Worm (Caenorhabditis elegans) whole organism, L1 larva: ENCODE data around the gene T27E4.1.
A peak's percentile ranks its signal among the peaks of the same experiment; 100 is the strongest.

Experiments used
- aha-1 ChIP-seq: fragments of 150-350 bp; optimal IDR thresholded peaks from 2 replicates; lab custom pipeline; 2014; ENCODE audit warnings: missing biosample characterization, missing genetic modification characterization
- ama-1 ChIP-seq: fragments of 150-350 bp; optimal IDR thresholded peaks from 2 replicates; lab custom pipeline; 2014
- blmp-1 ChIP-seq: fragments of 150-350 bp; optimal IDR thresholded peaks from 2 replicates; lab custom pipeline; 2014; ENCODE audit warnings: missing biosample characterization, missing genetic modification characterization
- ces-1 ChIP-seq: fragments of 150-350 bp; optimal IDR thresholded peaks from 2 replicates; lab custom pipeline; 2014; ENCODE audit warnings: missing biosample characterization, missing genetic modification reagents, missing genetic modification characterization
- efl-1 ChIP-seq, 4 experiments: fragments of 150-350 bp; optimal IDR thresholded peaks in 3 of 4; peaks in 1 of 4; 1 replicate in 1 of 4; 2 replicates in 3 of 4; lab custom pipeline; 2014; ENCODE audit warnings: missing biosample characterization in 2 of 4, missing genetic modification characterization in 2 of 4, missing genetic modification reagents in 2 of 4
- elt-3 ChIP-seq, 6 experiments: fragments of 150-350 bp in 1 of 6; sonication (generic microtip); optimal IDR thresholded peaks; 2 replicates each; lab custom pipeline; 2017 to 2018; ENCODE audit warnings: missing biosample characterization in 6 of 6, missing genetic modification characterization in 6 of 6, inconsistent platforms in 1 of 6
- ets-5 ChIP-seq: fragments of 200-800 bp; sonication (Bioruptor generic); IDR thresholded peaks from 2 replicates; pipeline ENCODE4 v1.3.6; 2022; ENCODE audit warnings: missing genetic modification characterization, missing compliant biosample characterization
- fkh-10 ChIP-seq: sonication (generic microtip); optimal IDR thresholded peaks from 2 replicates; lab custom pipeline; 2017; ENCODE audit warnings: missing biosample characterization, missing genetic modification reagents, missing genetic modification characterization
- fkh-4 ChIP-seq: sonication (generic microtip); optimal IDR thresholded peaks from 2 replicates; lab custom pipeline; 2016; ENCODE audit warnings: missing compliant biosample characterization, missing genetic modification characterization, borderline replicate concordance
- fkh-8 ChIP-seq: sonication (generic microtip); optimal IDR thresholded peaks from 2 replicates; lab custom pipeline; 2016; ENCODE audit warnings: mild to moderate bottlenecking, missing genetic modification characterization, missing compliant biosample characterization
- lin-14 ChIP-seq: fragments of 200-800 bp; sonication (Bioruptor generic); optimal IDR thresholded peaks from 2 replicates; lab custom pipeline; 2018; ENCODE audit warnings: mild to moderate bottlenecking, missing genetic modification characterization, moderate library complexity, missing compliant biosample characterization
- lin-15B ChIP-seq: fragments of 150-350 bp; sonication (generic microtip); optimal IDR thresholded peaks from 3 replicates; lab custom pipeline; 2014; ENCODE audit warnings: missing biosample characterization, missing genetic modification characterization
- mef-2 ChIP-seq: fragments of 150-350 bp; optimal IDR thresholded peaks from 2 replicates; lab custom pipeline; 2014; ENCODE audit warnings: missing biosample characterization, missing genetic modification characterization
- nhr-20 ChIP-seq: sonication (generic microtip); optimal IDR thresholded peaks from 2 replicates; lab custom pipeline; 2016; ENCODE audit warnings: mild to moderate bottlenecking, missing genetic modification characterization, missing compliant biosample characterization
- nhr-71 ChIP-seq: sonication (generic microtip); optimal IDR thresholded peaks from 2 replicates; lab custom pipeline; 2016; ENCODE audit warnings: mild to moderate bottlenecking, missing genetic modification characterization, moderate library complexity, missing compliant biosample characterization
- nhr-85 ChIP-seq: sonication (generic microtip); peaks from one replicate; lab custom pipeline; 2016; ENCODE audit warnings: missing genetic modification characterization, inconsistent platforms, missing compliant biosample characterization
- pag-3 ChIP-seq: sonication (generic microtip); optimal IDR thresholded peaks from 2 replicates; lab custom pipeline; 2017; ENCODE audit warnings: missing genetic modification characterization, mild to moderate bottlenecking, missing compliant biosample characterization, antibody characterized with exemption, borderline replicate concordance; ENCODE audit not compliant: insufficient read depth
- skn-1 ChIP-seq: fragments of 150-350 bp; optimal IDR thresholded peaks from 2 replicates; lab custom pipeline; 2014; ENCODE audit warnings: missing biosample characterization, missing genetic modification characterization
- sox-4 ChIP-seq: sonication (generic microtip); optimal IDR thresholded peaks from 2 replicates; lab custom pipeline; 2016; ENCODE audit warnings: missing genetic modification characterization, missing compliant biosample characterization
- unc-130 ChIP-seq: fragments of 150-350 bp; optimal IDR thresholded peaks from 2 replicates; lab custom pipeline; 2017; ENCODE audit warnings: missing biosample characterization, missing genetic modification characterization, inconsistent platforms
- unc-30 ChIP-seq: sonication (generic microtip); optimal IDR thresholded peaks from 2 replicates; lab custom pipeline; 2017; ENCODE audit warnings: missing biosample characterization, missing genetic modification characterization
- xbp-1 ChIP-seq: sonication (generic microtip); optimal IDR thresholded peaks from 2 replicates; lab custom pipeline; 2016; ENCODE audit warnings: missing genetic modification characterization, missing compliant biosample characterization

T27E4.1 gene

ce11 chrV:9133950-9134349, 41.8 kb downstream of the T27E4.1 start, which contains the start of gene B0222.1 (continued):
- TF ChIP-seq lin-14 (peak; percentile 6), sox-4 (tag; lab: Kevin White, UChicago) (peak; percentile 9), pag-3 (no peak), ama-1 (no peak), skn-1 (tag; lab: Kevin White, UChicago) (no peak), fkh-8 (tag; lab: Kevin White, UChicago) (peak; percentile 95), xbp-1 (tag; lab: Kevin White, UChicago) (no peak), fkh-4 (tag; lab: Kevin White, UChicago) (no peak), nhr-71 (tag; lab: Kevin White, UChicago) (peak; percentile 72), lin-15B (tag; lab: Kevin White, UChicago) (no peak), nhr-20 (tag; lab: Kevin White, UChicago) (peak; percentile 79)

ce11 chrV:9137618-9138017, 45.5 kb downstream of the T27E4.1 start, which contains the start of gene pitr-2:
pitr-2 (minus strand) TSS chrV:9137718.
- TF ChIP-seq ets-5 (GFP tag; lab: Robert Waterston, UW) (no peak), unc-30 (no peak), fkh-10 (GFP tag; lab: Kevin White, UChicago) (no peak)

ce11 chrV:9141297-9141696, 49.2 kb downstream of the T27E4.1 start, which contains the start of gene pitr-3:
pitr-3 (minus strand) TSS chrV:9141397.
- TF ChIP-seq fkh-8 (tag; lab: Kevin White, UChicago) (no peak), unc-130 (tag; lab: Kevin White, UChicago) (no peak), ces-1 (GFP tag; lab: Kevin White, UChicago) (no peak), fkh-10 (GFP tag; lab: Kevin White, UChicago) (no peak)

- TF ChIP-seq elt-3 (tag; optimal IDR thresholded peaks at IDR 0.05; lab: Kevin White, UChicago): peak in 2 of 6 experiments; percentile 15 to 53
- peak; percentile 14 for TF ChIP-seq nhr-71 (tag; lab: Kevin White, UChicago)
- peak; percentile 60 for TF ChIP-seq blmp-1 (tag; lab: Kevin White, UChicago)
- TF ChIP-seq mef-2 (tag; lab: Kevin White, UChicago): no peak
- peak; percentile 27 for TF ChIP-seq nhr-85 (tag; lab: Kevin White, UChicago)
- peak; percentile 19 for TF ChIP-seq lin-14
- TF ChIP-seq efl-1 (optimal IDR thresholded peaks at IDR 0.05; lab: Kevin White, UChicago): no peak
- TF ChIP-seq efl-1 (GFP tag; optimal IDR thresholded peaks at IDR 0.05 in 1 of 2; lab: Kevin White, UChicago): peak in 1 of 2 experiments; percentile 73
- TF ChIP-seq aha-1 (tag; lab: Kevin White, UChicago): no peak
- TF ChIP-seq nhr-20 (tag; lab: Kevin White, UChicago): peak; percentile 74
- TF ChIP-seq, all 84 proteins: peak for 7
Measured at ce11 chrV:9143896-9144295, 51.8 kb downstream of the T27E4.1 start.
